Worm (Caenorhabditis elegans): ENCODE measurements around the gene rabr-3.

rabr-3 gene

ce11 chrV:16211713-16212112 is 16.2 kb downstream of the rabr-3 start:
- no peak for TF ChIP-seq eyg-1 (tag; optimal IDR thresholded peaks at IDR 0.05)

- no peak for TF ChIP-seq ttx-3 (tag; optimal IDR thresholded peaks at IDR 0.05)
- no peak for TF ChIP-seq pqm-1 (tag; optimal IDR thresholded peaks at IDR 0.05)
- no peak for TF ChIP-seq sox-4 (tag; optimal IDR thresholded peaks at IDR 0.05)
- TF ChIP-seq pag-3 (tag; optimal IDR thresholded peaks at IDR 0.05; ENCODE audit: borderline replicate concordance), result no peak
These were observed 17.8 kb downstream of the rabr-3 start for ce11 chrV:16213323-16213722.

- TF ChIP-seq unc-3 (GFP tag; conservative IDR thresholded peaks at IDR 0.05), result no peak
- TF ChIP-seq unc-3 (tag; optimal IDR thresholded peaks at IDR 0.05), result no peak
- no peak for TF ChIP-seq sox-2 (GFP tag; IDR thresholded peaks at IDR 0.05)
- TF ChIP-seq ceh-19 (GFP tag; optimal IDR thresholded peaks at IDR 0.05), result no peak
- no peak for TF ChIP-seq K09A11.1 (tag; optimal IDR thresholded peaks at IDR 0.05; ENCODE audit: insufficient read depth)
- no peak for TF ChIP-seq zip-5 (tag; optimal IDR thresholded peaks at IDR 0.05)
- TF ChIP-seq elt-4 (tag; optimal IDR thresholded peaks at IDR 0.05), result no peak
- TF ChIP-seq fkh-10 (GFP tag; optimal IDR thresholded peaks at IDR 0.05), result no peak
- no peak for TF ChIP-seq ttx-3 (tag; optimal IDR thresholded peaks at IDR 0.05)
- no peak for TF ChIP-seq Y22D7AL.16 (tag; optimal IDR thresholded peaks at IDR 0.05)
- no peak for TF ChIP-seq pros-1 (tag; optimal IDR thresholded peaks at IDR 0.05)
- no peak for TF ChIP-seq ama-1 (optimal IDR thresholded peaks at IDR 0.05)
- no peak for TF ChIP-seq sox-4 (tag; optimal IDR thresholded peaks at IDR 0.05)
- TF ChIP-seq K02D7.2 (tag; optimal IDR thresholded peaks at IDR 0.05), result no peak
- TF ChIP-seq hlh-15 (tag; optimal IDR thresholded peaks at IDR 0.05), result no peak
These were observed 19.0 kb downstream of the rabr-3 start, which contains the start of gene F11A5.9 for ce11 chrV:16214505-16214904. Gene F11A5.9, plus strand, starts transcription at chrV:16214890.

ce11 chrV:16218522-16218921 is 23.0 kb downstream of the rabr-3 start, which contains the start of gene F11A5.15:
Gene F11A5.15, minus strand, starts transcription at chrV:16218622.
- TF ChIP-seq rnt-1 (tag; optimal IDR thresholded peaks at IDR 0.05) (no peak), syd-9 (tag; optimal IDR thresholded peaks at IDR 0.05) (no peak)

ce11 chrV:16218972-16219757 is 23.7 kb downstream of the rabr-3 start, which contains the start of gene glc-1:
Gene glc-1, plus strand, starts transcription at chrV:16219634.
- no peak for TF ChIP-seq fax-1 (tag; optimal IDR thresholded peaks at IDR 0.05)
- TF ChIP-seq ceh-22 (tag; optimal IDR thresholded peaks at IDR 0.05), result no peak
- TF ChIP-seq ttx-3 (tag; optimal IDR thresholded peaks at IDR 0.05), result no peak
- no peak for TF ChIP-seq ceh-24 (tag; optimal IDR thresholded peaks at IDR 0.05)
- TF ChIP-seq fkh-6 (tag; optimal IDR thresholded peaks at IDR 0.05), result no peak
- no peak for TF ChIP-seq hlh-15 (tag; optimal IDR thresholded peaks at IDR 0.05)
- TF ChIP-seq ref-2 (tag; optimal IDR thresholded peaks at IDR 0.05), result no peak
- TF ChIP-seq elt-2 (tag; optimal IDR thresholded peaks at IDR 0.05), result no peak

ce11 chrV:16220020-16220419 is 24.5 kb downstream of the rabr-3 start:
- TF ChIP-seq hlh-13 (GFP tag; optimal IDR thresholded peaks at IDR 0.05) (no peak), unc-3 (GFP tag; conservative IDR thresholded peaks at IDR 0.05) (no peak), unc-3 (tag; optimal IDR thresholded peaks at IDR 0.05) (no peak), ets-4 (tag; optimal IDR thresholded peaks at IDR 0.05) (no peak), pha-4 (tag; optimal IDR thresholded peaks at IDR 0.05) (no peak), npax-4 (tag; optimal IDR thresholded peaks at IDR 0.05) (no peak)

ce11 chrV:16224027-16224426 is 28.5 kb downstream of the rabr-3 start, which contains the start of gene stdh-2:
Gene stdh-2, plus strand, starts transcription at chrV:16224327.
- TF ChIP-seq fax-1 (tag; optimal IDR thresholded peaks at IDR 0.05) (no peak), ceh-30 (tag; optimal IDR thresholded peaks at IDR 0.05) (no peak), ceh-22 (tag; optimal IDR thresholded peaks at IDR 0.05) (no peak), hlh-6 (tag; optimal IDR thresholded peaks at IDR 0.05) (no peak)

Data from whole organism, late embryonic.